Worm (Caenorhabditis elegans): Measurements from ENCODE around the gene kbp-1.

Gene kbp-1

ce11 chrIII:6888497-6888896 lies 19.1 kb downstream of the kbp-1 start (continued):
- TF ChIP-seq nhr-10 (tag; optimal IDR thresholded peaks at IDR 0.05) (no peak), nhr-48 (tag; optimal IDR thresholded peaks at IDR 0.05) (peak; percentile 45), zip-11 (GFP tag; IDR thresholded peaks at IDR 0.05) (no peak), lin-29 (GFP tag; IDR thresholded peaks at IDR 0.05) (0 out of 2 replicates have a peak, but pooled peaks have one; percentile 25), tra-1 (GFP tag; IDR thresholded peaks at IDR 0.05) (peak; percentile 77), zip-2 (tag; optimal IDR thresholded peaks at IDR 0.05) (peak; percentile 66), nhr-77 (tag; optimal IDR thresholded peaks at IDR 0.05) (no peak), mdt-29 (GFP tag; IDR thresholded peaks at IDR 0.05) (no peak), unc-130 (GFP tag; optimal IDR thresholded peaks at IDR 0.05) (no peak), skn-1 (tag; optimal IDR thresholded peaks at IDR 0.05) (no peak), Y48G9A.11 (GFP tag; IDR thresholded peaks at IDR 0.05) (peak; percentile 64), dmd-6 (GFP tag; IDR thresholded peaks at IDR 0.05) (0 out of 2 replicates have a peak, but pooled peaks have one; percentile 43), sdz-12 (GFP tag; optimal IDR thresholded peaks at IDR 0.05) (no peak), lin-1 (GFP tag; IDR thresholded peaks at IDR 0.05) (peak; percentile 47), lin-15B (tag; optimal IDR thresholded peaks at IDR 0.05) (no peak), cey-2 (tag; optimal IDR thresholded peaks at IDR 0.05; ENCODE audit: borderline replicate concordance, insufficient read depth) (no peak), ctbp-1 (GFP tag; IDR thresholded peaks at IDR 0.05) (peak; percentile 73; the same call in 1 of the 2 replicates), unc-39 (tag; optimal IDR thresholded peaks at IDR 0.05) (no peak), gei-8 (GFP tag; optimal IDR thresholded peaks at IDR 0.05) (no peak), Y5F2A.4 (GFP tag; optimal IDR thresholded peaks at IDR 0.05) (peak; percentile 63), mdl-1 (tag; optimal IDR thresholded peaks at IDR 0.05) (peak in 1 of 2 experiments; percentile 40), nhr-41 (GFP tag; IDR thresholded peaks at IDR 0.05) (no peak), ceh-32 (tag; optimal IDR thresholded peaks at IDR 0.05; ENCODE audit: poor library complexity) (no peak), zag-1 (tag; optimal IDR thresholded peaks at IDR 0.05) (no peak), zfp-3 (GFP tag; conservative IDR thresholded peaks at IDR 0.05) (0 out of 2 replicates have a peak, but pooled peaks have one; percentile 26), T26A8.4 (GFP tag; IDR thresholded peaks at IDR 0.05) (peak; percentile 80), fos-1 (tag; optimal IDR thresholded peaks at IDR 0.05) (no peak), madf-9 (GFP tag; conservative IDR thresholded peaks at IDR 0.05) (peak; percentile 80), pqm-1 (tag; optimal IDR thresholded peaks at IDR 0.05) (no peak), ces-1 (GFP tag; optimal IDR thresholded peaks at IDR 0.05) (no peak), D1046.2 (GFP tag; IDR thresholded peaks at IDR 0.05) (no peak), nhr-28 (tag; optimal IDR thresholded peaks at IDR 0.05) (no peak), duxl-1 (tag; optimal IDR thresholded peaks at IDR 0.05; ENCODE audit: poor library complexity) (peak; percentile 25), tag-97 (GFP tag; IDR thresholded peaks at IDR 0.05) (no peak), hif-1 (tag; optimal IDR thresholded peaks at IDR 0.05) (no peak), nhr-76 (tag; optimal IDR thresholded peaks at IDR 0.05) (no peak), lir-3 (tag; optimal IDR thresholded peaks at IDR 0.05) (peak; percentile 10), nhr-102 (tag; optimal IDR thresholded peaks at IDR 0.05) (peak; percentile 49), daf-12 (tag; optimal IDR thresholded peaks at IDR 0.05) (no peak), spr-1 (tag; optimal IDR thresholded peaks at IDR 0.05) (no peak), F26F4.8 (GFP tag; conservative IDR thresholded peaks at IDR 0.05) (peak; percentile 73), lin-38 (GFP tag; IDR thresholded peaks at IDR 0.05) (peak; percentile 78), nhr-42 (GFP tag; IDR thresholded peaks at IDR 0.05) (no peak; the same call in 1 of the 2 replicates), saeg-2 (GFP tag; IDR thresholded peaks at IDR 0.05) (0 out of 2 replicates have a peak, but pooled peaks have one; percentile 36), hlh-11 (tag; optimal IDR thresholded peaks at IDR 0.05) (peak; percentile 29), lin-39 (tag; optimal IDR thresholded peaks at IDR 0.05) (no peak), F44E2.7 (GFP tag; IDR thresholded peaks at IDR 0.05) (0 out of 2 replicates have a peak, but pooled peaks have one; percentile 55), ztf-11 (tag; optimal IDR thresholded peaks at IDR 0.05) (no peak), F49E8.2 (tag; optimal IDR thresholded peaks at IDR 0.05; ENCODE audit: borderline replicate concordance) (peak; percentile 33), ceh-62 (tag; optimal IDR thresholded peaks at IDR 0.05) (no peak), snpc-4 (tag; optimal IDR thresholded peaks at IDR 0.05) (no peak), F10B5.3 (tag; optimal IDR thresholded peaks at IDR 0.05) (peak; percentile 16)
